Worm (Caenorhabditis elegans): ENCODE results near the gene sre-43.

DNA sequence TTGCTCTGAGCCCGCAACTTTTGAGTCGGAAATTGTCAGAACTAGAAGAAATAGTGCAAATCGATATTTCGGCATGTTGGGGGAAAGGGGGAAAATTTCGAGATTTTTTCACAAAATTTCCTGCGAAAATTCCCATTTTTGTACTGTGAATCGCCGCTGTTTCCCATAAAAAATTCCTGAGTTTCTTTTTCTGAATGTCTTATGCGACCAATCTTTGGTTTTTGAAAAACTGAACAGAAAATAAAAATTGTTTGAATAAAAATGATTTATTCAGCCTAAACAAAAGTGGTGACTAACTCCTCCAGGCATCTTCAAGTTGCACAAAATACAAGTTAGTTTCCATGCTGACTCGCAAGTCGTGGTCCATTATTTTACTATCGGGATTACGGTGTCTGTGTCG lies 2.6 kb downstream of the sre-43 start, which contains the start of gene W07G1.7:
- TF ChIP-seq F13H6.1 (tag; optimal IDR thresholded peaks at IDR 0.05) = no peak
- no peak for TF ChIP-seq ets-4 (tag; optimal IDR thresholded peaks at IDR 0.05)
- no peak for TF ChIP-seq ahr-1 (tag; optimal IDR thresholded peaks at IDR 0.05)
- no peak for TF ChIP-seq gmeb-2 (tag; optimal IDR thresholded peaks at IDR 0.05)
- no peak for TF ChIP-seq eyg-1 (tag; optimal IDR thresholded peaks at IDR 0.05)
- TF ChIP-seq rnt-1 (tag; optimal IDR thresholded peaks at IDR 0.05) = no peak
- no peak for TF ChIP-seq pha-4 (tag; optimal IDR thresholded peaks at IDR 0.05)
- no peak for TF ChIP-seq pros-1 (tag; optimal IDR thresholded peaks at IDR 0.05)
- no peak for TF ChIP-seq nfya-1 (tag; optimal IDR thresholded peaks at IDR 0.05)
- no peak for TF ChIP-seq elt-2 (tag; optimal IDR thresholded peaks at IDR 0.05)
- no peak for TF ChIP-seq sox-4 (tag; optimal IDR thresholded peaks at IDR 0.05)
- no peak for TF ChIP-seq ceh-31 (tag; optimal IDR thresholded peaks at IDR 0.05)
- no peak for TF ChIP-seq C38D4.7 (GFP tag; optimal IDR thresholded peaks at IDR 0.05)
- no peak for TF ChIP-seq pag-3 (tag; optimal IDR thresholded peaks at IDR 0.05; ENCODE audit: borderline replicate concordance)

All from whole organism, late embryonic.